Fruit fly (Drosophila melanogaster): ENCODE results near the gene CG6693.

Gene CG6693

DNA sequence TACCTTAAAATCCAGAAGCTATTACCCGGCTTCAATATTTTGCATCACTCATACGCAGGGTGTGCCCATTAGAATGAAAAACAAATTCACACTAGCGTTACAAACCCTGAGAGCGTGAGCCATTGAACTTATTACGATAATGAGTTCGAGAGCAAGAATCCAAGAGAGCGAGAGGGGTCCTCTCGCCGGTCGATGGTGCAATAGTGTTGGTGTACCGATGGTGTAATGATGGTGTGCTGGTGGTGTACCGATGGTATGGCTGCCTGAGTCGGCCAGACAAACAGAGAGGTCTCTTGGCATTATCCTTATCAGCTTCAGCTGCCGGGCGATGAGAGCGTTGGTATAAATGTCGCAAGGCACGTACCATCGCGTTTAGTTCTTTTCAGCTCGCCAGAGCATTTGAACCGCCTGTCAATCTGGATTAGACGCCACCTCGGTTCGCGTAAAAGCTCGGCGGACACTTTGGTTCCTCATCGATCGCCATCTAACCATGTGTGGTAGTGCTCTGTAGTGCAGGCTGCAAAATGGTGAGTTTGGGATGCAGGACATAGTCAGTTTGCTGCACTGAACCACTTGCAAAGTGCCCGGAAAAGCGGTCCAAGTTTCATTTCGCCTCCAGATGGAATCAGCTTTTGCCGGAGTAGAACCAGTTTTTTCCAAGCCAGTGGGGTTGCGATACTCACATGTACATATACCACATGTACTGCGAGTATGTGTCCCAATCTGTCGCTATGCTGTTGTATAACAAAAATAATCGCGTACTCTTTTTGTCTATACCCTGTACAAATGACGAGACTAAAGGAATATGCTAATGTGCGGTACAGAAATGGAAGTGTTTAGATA lies 21.2 kb downstream of the CG6693 start (continued):
- peak; percentile 92 for TF ChIP-seq svp (GFP tag)
- peak; percentile 56 for TF ChIP-seq CG1621 (tag; optimal IDR thresholded peaks at IDR 0.05)
- TF ChIP-seq CG34406 (GFP tag; optimal IDR thresholded peaks at IDR 0.05): no peak

DNA sequence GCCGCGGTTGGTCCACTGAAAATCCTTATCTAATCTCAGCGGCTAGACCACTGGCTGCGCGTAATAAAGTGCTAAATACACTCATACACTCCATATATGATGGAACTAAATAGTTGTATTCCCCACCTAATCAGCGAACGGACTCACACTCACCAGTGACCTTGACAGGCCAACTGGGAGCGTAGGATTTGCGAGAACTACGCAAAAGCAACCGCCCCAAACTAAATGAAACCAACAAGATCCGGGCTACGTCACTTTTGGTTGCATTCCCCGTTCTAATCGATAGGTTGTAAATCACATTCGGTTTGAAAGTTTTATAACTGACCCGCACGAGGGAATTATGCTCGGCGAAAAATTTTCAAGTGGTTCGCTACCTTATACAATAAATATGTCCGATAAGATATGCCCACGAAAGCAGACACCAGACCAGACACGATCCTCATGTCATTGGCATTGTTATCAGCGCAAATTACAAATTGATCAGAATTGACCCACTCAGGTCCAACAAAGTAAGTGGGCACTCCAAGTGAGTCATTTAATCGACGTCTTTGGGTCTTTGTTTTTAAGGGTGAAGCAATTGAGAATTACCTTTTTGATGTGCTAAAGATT lies 22.1 kb downstream of the CG6693 start:
- TF ChIP-seq dsx (GFP tag; optimal IDR thresholded peaks at IDR 0.05; ENCODE audit: poor library complexity, severe bottlenecking): peak; percentile 28
- no peak for TF ChIP-seq topi (GFP tag; optimal IDR thresholded peaks at IDR 0.05)

DNA sequence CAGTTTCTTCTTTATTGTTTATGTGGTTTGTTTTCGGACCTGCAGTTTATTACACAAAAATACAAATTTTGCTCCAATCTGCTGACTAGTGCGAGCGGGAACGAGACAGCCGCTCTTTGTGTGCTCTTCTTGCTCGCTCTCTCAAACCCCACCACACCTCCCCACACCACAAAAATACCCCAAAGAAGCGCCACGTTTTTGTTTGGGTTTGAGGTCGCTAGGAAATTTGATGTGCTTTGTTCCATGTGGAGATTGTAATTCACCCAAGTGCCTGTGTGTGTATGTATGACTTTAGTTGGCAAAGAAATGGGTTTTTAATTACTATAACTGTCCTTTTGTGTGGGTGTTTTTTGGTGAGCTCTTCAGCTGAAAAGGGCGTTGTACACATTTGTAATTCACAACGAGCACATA lies 23.4 kb downstream of the CG6693 start:
- peak; percentile 69 for TF ChIP-seq Eip78C (GFP tag)
- no peak for TF ChIP-seq fd85E (GFP tag; optimal IDR thresholded peaks at IDR 0.05)
- TF ChIP-seq CG16779 (tag; optimal IDR thresholded peaks at IDR 0.05): no peak
- TF ChIP-seq Eip75B (GFP tag; optimal IDR thresholded peaks at IDR 0.05): no peak
- no peak for TF ChIP-seq spab (GFP tag; optimal IDR thresholded peaks at IDR 0.05)
- TF ChIP-seq salr (GFP tag; optimal IDR thresholded peaks at IDR 0.05): no peak
- TF ChIP-seq vri (GFP tag; optimal IDR thresholded peaks at IDR 0.05): peak; percentile 63
- TF ChIP-seq Met (GFP tag; optimal IDR thresholded peaks at IDR 0.05): no peak
- TF ChIP-seq Blimp-1 (GFP tag; optimal IDR thresholded peaks at IDR 0.05): peak; percentile 25
- TF ChIP-seq CG7368 (GFP tag; optimal IDR thresholded peaks at IDR 0.05): no peak
- no peak for TF ChIP-seq CG4318 (GFP tag; optimal IDR thresholded peaks at IDR 0.05)
- TF ChIP-seq Smox (GFP tag; optimal IDR thresholded peaks at IDR 0.05): no peak
- TF ChIP-seq net (GFP tag; optimal IDR thresholded peaks at IDR 0.05): peak; percentile 7
- no peak for TF ChIP-seq cyc (GFP tag; optimal IDR thresholded peaks at IDR 0.05)
- peak; percentile 67 for TF ChIP-seq svp (GFP tag)
- peak; percentile 6 for TF ChIP-seq CG8632 (GFP tag; optimal IDR thresholded peaks at IDR 0.05)
- no peak for TF ChIP-seq lz (GFP tag; optimal IDR thresholded peaks at IDR 0.05)
- TF ChIP-seq Ets96B (tag; optimal IDR thresholded peaks at IDR 0.05): no peak
- peak; percentile 76 for TF ChIP-seq Sox14 (GFP tag; optimal IDR thresholded peaks at IDR 0.05)
- no peak for TF ChIP-seq fd59A (GFP tag; optimal IDR thresholded peaks at IDR 0.05)
- peak; percentile 82 for TF ChIP-seq fkh (GFP tag; optimal IDR thresholded peaks at IDR 0.05)
- TF ChIP-seq CG15336 (GFP tag; IDR thresholded peaks at IDR 0.05): no peak; the same call in 1 of the 2 replicates
- TF ChIP-seq esn (GFP tag; optimal IDR thresholded peaks at IDR 0.05): no peak
- no peak for TF ChIP-seq Hr4 (GFP tag; optimal IDR thresholded peaks at IDR 0.05)
- no peak for TF ChIP-seq CG11294 (GFP tag; IDR thresholded peaks at IDR 0.05)
- 0 out of 3 replicates have a peak, but pooled peaks have one; percentile 25 for TF ChIP-seq CG6163 (GFP tag; IDR thresholded peaks at IDR 0.05)
- peak; percentile 41; the same call in 1 of the 3 replicates for TF ChIP-seq eg (GFP tag; IDR thresholded peaks at IDR 0.05)
- TF ChIP-seq dsx (GFP tag; optimal IDR thresholded peaks at IDR 0.05; ENCODE audit: poor library complexity, severe bottlenecking): peak; percentile 21
- no peak for TF ChIP-seq CG8119 (GFP tag; IDR thresholded peaks at IDR 0.05)
- no peak for TF ChIP-seq Hr38 (GFP tag; optimal IDR thresholded peaks at IDR 0.05)
- no peak for TF ChIP-seq Hr39 (GFP tag; optimal IDR thresholded peaks at IDR 0.05)
- TF ChIP-seq CG6854 (GFP tag; optimal IDR thresholded peaks at IDR 0.05): peak; percentile 4
- TF ChIP-seq CG6792 (GFP tag; optimal IDR thresholded peaks at IDR 0.05): no peak
- TF ChIP-seq Lpt (GFP tag; optimal IDR thresholded peaks at IDR 0.05): peak; percentile 56
- no peak for TF ChIP-seq CG8319 (GFP tag; optimal IDR thresholded peaks at IDR 0.05)
